Fruit fly (Drosophila melanogaster) whole organism, adult: ENCODE results near the gene TSG101.

Experiments used
- CG11617 ChIP-seq: fragments of 200-800 bp; sonication (Bioruptor generic); optimal IDR thresholded peaks from 2 replicates; lab custom pipeline; 2017; ENCODE audit warnings: mild to moderate bottlenecking, missing biosample characterization, missing genetic modification reagents, missing genetic modification characterization
- CG12768 ChIP-seq: fragments of 200-800 bp; sonication (Bioruptor generic); optimal IDR thresholded peaks from 2 replicates; lab custom pipeline; 2017; ENCODE audit warnings: missing biosample characterization, missing genetic modification characterization, mild to moderate bottlenecking, moderate library complexity, missing genetic modification reagents
- CG14711 ChIP-seq: fragments of 200-800 bp; sonication (Bioruptor generic); optimal IDR thresholded peaks from 2 replicates; lab custom pipeline; 2018; ENCODE audit warnings: missing biosample characterization, mild to moderate bottlenecking, missing genetic modification characterization, moderate library complexity
- CG1620 ChIP-seq: fragments of 200-800 bp; sonication (Bioruptor generic); optimal IDR thresholded peaks from 2 replicates; lab custom pipeline; 2016; ENCODE audit warnings: missing biosample characterization, missing genetic modification characterization
- CG33017 ChIP-seq: fragments of 200-800 bp; sonication (Bioruptor generic); optimal IDR thresholded peaks from 2 replicates; lab custom pipeline; 2018; ENCODE audit warnings: missing biosample characterization, mild to moderate bottlenecking, missing genetic modification characterization, moderate library complexity
- CG5204 ChIP-seq: fragments of 200-800 bp; sonication (Bioruptor generic); optimal IDR thresholded peaks from 2 replicates; lab custom pipeline; 2016; ENCODE audit warnings: missing biosample characterization, missing genetic modification characterization
- CG7045 ChIP-seq: fragments of 200-800 bp; sonication (Bioruptor generic); optimal IDR thresholded peaks from 2 replicates; lab custom pipeline; 2017; ENCODE audit warnings: missing biosample characterization, mild to moderate bottlenecking, missing genetic modification characterization
- CG7101 ChIP-seq: fragments of 200-800 bp; sonication (Bioruptor generic); optimal IDR thresholded peaks from 2 replicates; lab custom pipeline; 2018; ENCODE audit warnings: missing biosample characterization, mild to moderate bottlenecking, missing genetic modification characterization, moderate library complexity
- Clk ChIP-seq: fragments of 200-800 bp; sonication (Bioruptor generic); optimal IDR thresholded peaks from 2 replicates; lab custom pipeline; 2017; ENCODE audit warnings: missing biosample characterization, missing genetic modification characterization
- Crg-1 ChIP-seq: fragments of 200-800 bp; sonication (Bioruptor generic); optimal IDR thresholded peaks from 2 replicates; lab custom pipeline; 2016; ENCODE audit warnings: missing biosample characterization, missing genetic modification characterization
- Hr96 ChIP-seq: fragments of 200-800 bp; sonication (Bioruptor generic); optimal IDR thresholded peaks from 2 replicates; lab custom pipeline; 2016; ENCODE audit warnings: missing biosample characterization, missing genetic modification characterization
- Mnt ChIP-seq: fragments of 200-800 bp; sonication (Bioruptor generic); optimal IDR thresholded peaks from 2 replicates; lab custom pipeline; 2016; ENCODE audit warnings: missing biosample characterization, mild to moderate bottlenecking, missing genetic modification characterization
- bab1 ChIP-seq: fragments of 200-800 bp; sonication (Bioruptor generic); optimal IDR thresholded peaks from 3 replicates; lab custom pipeline; 2019; ENCODE audit warnings: missing biosample characterization, mild to moderate bottlenecking, missing genetic modification characterization, moderate library complexity
- cic ChIP-seq: fragments of 200-800 bp; sonication (Bioruptor generic); optimal IDR thresholded peaks from 2 replicates; lab custom pipeline; 2017; ENCODE audit warnings: missing biosample characterization, mild to moderate bottlenecking, missing genetic modification characterization, moderate library complexity
- cnc ChIP-seq, 2 experiments: fragments of >200 bp; optimal IDR thresholded peaks; 2 replicates each; lab custom pipeline; 2017
- kay ChIP-seq: fragments of 200-800 bp; sonication (Bioruptor generic); peaks from one replicate; lab custom pipeline; 2016; ENCODE audit warnings: missing biosample characterization, missing genetic modification characterization, borderline replicate concordance
- ovo ChIP-seq: fragments of 200-800 bp; sonication (Bioruptor generic); optimal IDR thresholded peaks from 2 replicates; lab custom pipeline; 2016; ENCODE audit warnings: missing biosample characterization, missing genetic modification characterization
- pad ChIP-seq: fragments of 200-800 bp; sonication (Bioruptor generic); optimal IDR thresholded peaks from 3 replicates; lab custom pipeline; 2017; ENCODE audit warnings: missing biosample characterization, missing genetic modification characterization, mild to moderate bottlenecking, moderate library complexity, missing genetic modification reagents
- tj ChIP-seq: fragments of 200-800 bp; sonication (Bioruptor generic); optimal IDR thresholded peaks from 3 replicates; lab custom pipeline; 2017; ENCODE audit warnings: missing biosample characterization, mild to moderate bottlenecking, missing genetic modification characterization, moderate library complexity
- toe ChIP-seq: fragments of 200-800 bp; sonication (Bioruptor generic); optimal IDR thresholded peaks from 2 replicates; lab custom pipeline; 2016; ENCODE audit warnings: missing biosample characterization, missing genetic modification characterization

Gene TSG101

dm6 chr3L:16803708-16804350 is 38.3 kb upstream of the TSG101 start:
- TF ChIP-seq CG14711 (tag; lab: Kevin White, UChicago) (peak; percentile 53), cnc (optimal IDR thresholded peaks at IDR 0.05; lab: Kevin White, UChicago) (no peak), kay (GFP tag; lab: Kevin White, UChicago) (no peak), CG1620 (no peak), toe (GFP tag; lab: Kevin White, UChicago) (peak; percentile 59), CG33017 (tag; lab: Kevin White, UChicago) (peak; percentile 62), CG11617 (GFP tag; lab: Kevin White, UChicago) (peak; percentile 49), cic (peak; percentile 91), Clk (GFP tag; lab: Kevin White, UChicago) (peak; percentile 74), tj (GFP tag; lab: Kevin White, UChicago) (peak; percentile 32), pad (GFP tag; lab: Kevin White, UChicago) (peak; percentile 61), ovo (GFP tag; lab: Kevin White, UChicago) (peak; percentile 66), bab1 (GFP tag; lab: Kevin White, UChicago) (no peak), Crg-1 (GFP tag; lab: Kevin White, UChicago) (peak; percentile 49), Mnt (GFP tag; lab: Kevin White, UChicago) (peak; percentile 59), CG5204 (GFP tag; lab: Kevin White, UChicago) (peak; percentile 47), Hr96 (GFP tag; lab: Kevin White, UChicago) (peak; percentile 63), CG12768 (GFP tag; lab: Kevin White, UChicago) (peak; percentile 93), CG7045 (GFP tag; lab: Kevin White, UChicago) (peak; percentile 93), CG7101 (tag; lab: Kevin White, UChicago) (peak; percentile 37)

- peak; percentile 27 for TF ChIP-seq CG12768 (GFP tag; lab: Kevin White, UChicago)
- TF ChIP-seq tj (GFP tag; lab: Kevin White, UChicago), result peak; percentile 85
- TF ChIP-seq CG5204 (GFP tag; lab: Kevin White, UChicago), result no peak
- peak; percentile 16 for TF ChIP-seq pad (GFP tag; lab: Kevin White, UChicago)
- TF ChIP-seq bab1 (GFP tag; lab: Kevin White, UChicago), result no peak
- peak; percentile 72 for TF ChIP-seq kay (GFP tag; lab: Kevin White, UChicago)
- TF ChIP-seq CG7101 (tag; lab: Kevin White, UChicago), result peak; percentile 36
- TF ChIP-seq Clk (GFP tag; lab: Kevin White, UChicago), result no peak
- peak; percentile 68 for TF ChIP-seq ovo (GFP tag; lab: Kevin White, UChicago)
- TF ChIP-seq CG33017 (tag; lab: Kevin White, UChicago), result no peak
- peak; percentile 59 for TF ChIP-seq cic
- no peak for TF ChIP-seq CG11617 (GFP tag; lab: Kevin White, UChicago)
- TF ChIP-seq Hr96 (GFP tag; lab: Kevin White, UChicago), result no peak
- peak; percentile 21 for TF ChIP-seq Mnt (GFP tag; lab: Kevin White, UChicago)
- TF ChIP-seq Crg-1 (GFP tag; lab: Kevin White, UChicago), result peak; percentile 60
- peak; percentile 50 for TF ChIP-seq CG7045 (GFP tag; lab: Kevin White, UChicago)
- peak; percentile 37 for TF ChIP-seq CG1620
- TF ChIP-seq toe (GFP tag; lab: Kevin White, UChicago), result no peak
Measured at dm6 chr3L:16804627-16805026, 37.5 kb upstream of the TSG101 start, which contains the start of gene nudC. Gene nudC, plus strand, starts transcription at chr3L:16804994.

DNA sequence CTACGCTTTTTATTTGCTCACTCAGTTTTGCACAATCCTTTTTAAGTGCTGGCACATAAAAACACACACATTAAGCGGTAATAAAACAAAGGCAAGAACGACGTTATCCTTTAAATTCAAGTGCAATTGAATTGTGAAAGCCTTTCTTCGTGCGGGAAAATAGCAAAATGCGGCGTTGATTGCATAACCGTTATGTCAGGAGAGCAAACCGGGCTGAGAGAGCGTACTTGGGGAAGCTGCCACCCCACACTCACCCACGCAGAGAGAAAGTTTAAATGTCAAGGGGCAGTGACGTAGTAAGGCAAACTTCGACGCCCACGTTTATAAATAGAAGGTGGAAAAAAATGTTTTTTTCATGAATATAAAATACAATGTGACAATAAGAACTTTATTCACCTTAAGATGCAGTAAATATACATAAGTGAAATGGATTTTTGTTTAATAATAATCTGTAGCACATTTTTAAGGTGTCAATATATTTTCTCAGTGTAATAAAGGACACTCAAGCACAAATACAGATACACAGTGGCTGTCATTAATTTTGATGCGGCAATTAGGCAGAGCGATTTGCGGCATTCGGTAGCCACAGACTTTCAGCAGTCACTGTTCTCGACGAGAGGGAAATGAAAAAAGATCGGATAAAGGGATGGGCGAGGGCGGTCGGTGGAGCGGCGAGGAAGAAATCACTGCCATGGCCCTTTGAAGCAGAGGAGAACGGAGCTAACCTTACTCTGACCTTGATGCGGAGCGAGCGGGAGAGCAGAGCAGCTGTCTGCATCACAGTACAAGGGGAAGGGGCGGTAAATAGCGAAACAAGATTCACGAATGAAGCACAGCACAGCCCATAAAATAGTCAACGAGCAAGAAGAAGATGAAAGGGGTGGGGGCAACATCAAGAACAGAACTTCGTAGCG is 36.0 kb upstream of the TSG101 start:
- peak; percentile 65 for TF ChIP-seq pad (GFP tag; lab: Kevin White, UChicago)
- peak; percentile 46 for TF ChIP-seq Hr96 (GFP tag; lab: Kevin White, UChicago)
- TF ChIP-seq CG14711 (tag; lab: Kevin White, UChicago), result peak; percentile 18
- peak; percentile 15 for TF ChIP-seq CG7101 (tag; lab: Kevin White, UChicago)
- peak; percentile 46 for TF ChIP-seq kay (GFP tag; lab: Kevin White, UChicago)
- no peak for TF ChIP-seq cnc (optimal IDR thresholded peaks at IDR 0.05; lab: Kevin White, UChicago)
- TF ChIP-seq CG5204 (GFP tag; lab: Kevin White, UChicago), result peak; percentile 54
- no peak for TF ChIP-seq Mnt (GFP tag; lab: Kevin White, UChicago)
- no peak for TF ChIP-seq Clk (GFP tag; lab: Kevin White, UChicago)
- no peak for TF ChIP-seq ovo (GFP tag; lab: Kevin White, UChicago)
- TF ChIP-seq CG7045 (GFP tag; lab: Kevin White, UChicago), result peak; percentile 60
- TF ChIP-seq CG33017 (tag; lab: Kevin White, UChicago), result peak; percentile 69

DNA sequence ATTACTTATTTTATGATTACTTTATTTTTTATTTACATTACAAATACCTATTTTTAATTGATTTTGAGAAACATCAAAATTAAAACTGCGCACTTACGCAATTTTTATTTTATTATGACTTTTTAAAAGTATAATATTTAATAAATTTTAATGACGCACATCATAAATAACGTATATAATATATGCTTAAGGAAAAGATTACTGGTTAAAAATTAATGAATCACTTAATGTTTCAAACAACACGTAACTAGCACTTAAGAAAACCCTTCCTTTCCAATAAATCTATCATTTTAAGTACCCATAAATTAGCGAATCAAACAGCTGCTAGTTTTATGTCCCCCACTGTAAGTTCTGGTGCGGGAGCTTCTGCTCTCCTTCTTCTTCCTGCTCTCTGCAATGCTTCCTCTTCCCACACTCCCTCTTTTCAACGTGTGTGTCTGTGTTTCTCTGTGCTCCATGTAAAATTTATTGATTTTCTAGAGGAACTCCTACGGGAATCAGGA is 35.2 kb upstream of the TSG101 start:
- TF ChIP-seq tj (GFP tag; lab: Kevin White, UChicago), result no peak
- no peak for TF ChIP-seq Crg-1 (GFP tag; lab: Kevin White, UChicago)
- TF ChIP-seq pad (GFP tag; lab: Kevin White, UChicago), result no peak
- TF ChIP-seq CG33017 (tag; lab: Kevin White, UChicago), result peak; percentile 53
- no peak for TF ChIP-seq CG14711 (tag; lab: Kevin White, UChicago)
- no peak for TF ChIP-seq Hr96 (GFP tag; lab: Kevin White, UChicago)
- TF ChIP-seq CG5204 (GFP tag; lab: Kevin White, UChicago), result no peak
- no peak for TF ChIP-seq cnc (optimal IDR thresholded peaks at IDR 0.05; lab: Kevin White, UChicago)
- TF ChIP-seq bab1 (GFP tag; lab: Kevin White, UChicago), result no peak
- peak; percentile 42 for TF ChIP-seq CG12768 (GFP tag; lab: Kevin White, UChicago)
- no peak for TF ChIP-seq toe (GFP tag; lab: Kevin White, UChicago)
- no peak for TF ChIP-seq CG1620
- TF ChIP-seq Clk (GFP tag; lab: Kevin White, UChicago), result peak; percentile 7
- TF ChIP-seq cic, result no peak
- TF ChIP-seq CG7101 (tag; lab: Kevin White, UChicago), result peak; percentile 9
- peak; percentile 75 for TF ChIP-seq CG11617 (GFP tag; lab: Kevin White, UChicago)
- TF ChIP-seq kay (GFP tag; lab: Kevin White, UChicago), result no peak
- peak; percentile 5 for TF ChIP-seq ovo (GFP tag; lab: Kevin White, UChicago)
- peak; percentile 76 for TF ChIP-seq CG7045 (GFP tag; lab: Kevin White, UChicago)
- TF ChIP-seq Mnt (GFP tag; lab: Kevin White, UChicago), result no peak
